Fruit fly (Drosophila melanogaster) whole organism, embryonic: Measurements from ENCODE around the gene Mtr3.

Experiments
- BtbVII ChIP-seq: fragments of 200-800 bp; sonication (Bioruptor generic); optimal IDR thresholded peaks from 3 replicates; lab custom pipeline; 2017; ENCODE audit warnings: missing biosample characterization, mild to moderate bottlenecking, missing genetic modification characterization
- C15 ChIP-seq: fragments of 200-800 bp; sonication (Bioruptor generic); IDR thresholded peaks from 3 replicates; pipeline ENCODE4 v1.3.6; 2022; ENCODE audit warnings: missing biosample characterization, missing genetic modification characterization
- CG10543 ChIP-seq: fragments of 200-800 bp; sonication (Bioruptor generic); optimal IDR thresholded peaks from 3 replicates; lab custom pipeline; 2017; ENCODE audit warnings: missing biosample characterization, mild to moderate bottlenecking, missing genetic modification characterization, moderate library complexity
- CG11085 ChIP-seq: fragments of 200-800 bp; sonication (Bioruptor generic); IDR thresholded peaks from 2 replicates; pipeline ENCODE4 v1.3.6; 2022; ENCODE audit warnings: missing biosample characterization, missing genetic modification characterization
- CG11456 ChIP-seq: fragments of 200-800 bp; sonication (Bioruptor generic); IDR thresholded peaks from 3 replicates; pipeline ENCODE4 v1.3.6; 2022; ENCODE audit warnings: missing biosample characterization, missing genetic modification characterization
- CG12104 ChIP-seq: fragments of 200-800 bp; sonication (Bioruptor generic); optimal IDR thresholded peaks from 3 replicates; lab custom pipeline; 2016; ENCODE audit warnings: missing biosample characterization, missing genetic modification characterization
- CG14710 ChIP-seq: fragments of 200-800 bp; sonication (Bioruptor generic); optimal IDR thresholded peaks from 3 replicates; lab custom pipeline; 2019; ENCODE audit warnings: missing biosample characterization, mild to moderate bottlenecking, missing genetic modification characterization, moderate library complexity
- CG15011 ChIP-seq: fragments of 200-800 bp; sonication (Bioruptor generic); optimal IDR thresholded peaks from 3 replicates; lab custom pipeline; 2018; ENCODE audit warnings: missing biosample characterization, mild to moderate bottlenecking, missing genetic modification characterization
- CG1602 ChIP-seq: fragments of 200-800 bp; sonication (Bioruptor generic); optimal IDR thresholded peaks from 3 replicates; lab custom pipeline; 2016; ENCODE audit warnings: missing biosample characterization, missing genetic modification characterization
- CG16813 ChIP-seq: fragments of 200-800 bp; sonication (Bioruptor generic); IDR thresholded peaks from 3 replicates; pipeline ENCODE4 v1.3.6; 2022; ENCODE audit warnings: missing biosample characterization, missing genetic modification characterization; ENCODE audit not compliant: partially characterized antibody
- CG17385 ChIP-seq: fragments of 200-800 bp; sonication (Bioruptor generic); optimal IDR thresholded peaks from 3 replicates; lab custom pipeline; 2018; ENCODE audit warnings: missing biosample characterization, mild to moderate bottlenecking, missing genetic modification characterization
- CG2199 ChIP-seq: fragments of 200-800 bp; sonication (Bioruptor generic); IDR thresholded peaks from 3 replicates; pipeline ENCODE4 v1.3.6; 2022; ENCODE audit warnings: missing biosample characterization, missing genetic modification characterization
- CG2889 ChIP-seq: fragments of 200-800 bp; sonication (Bioruptor generic); IDR thresholded peaks from 3 replicates; pipeline ENCODE4 v1.3.6; 2022; ENCODE audit warnings: missing biosample characterization, missing genetic modification characterization
- CG34224 ChIP-seq: fragments of 200-800 bp; sonication (Bioruptor generic); IDR thresholded peaks from 3 replicates; pipeline ENCODE4 v1.3.6; 2022; ENCODE audit warnings: missing biosample characterization, missing genetic modification characterization; ENCODE audit not compliant: partially characterized antibody
- CG34422 ChIP-seq: fragments of 200-800 bp; sonication (Bioruptor generic); IDR thresholded peaks from 3 replicates; pipeline ENCODE4 v1.3.6; 2022; ENCODE audit warnings: missing biosample characterization, missing genetic modification characterization
- CG3838 ChIP-seq: fragments of 200-800 bp; sonication (Bioruptor generic); optimal IDR thresholded peaks from 3 replicates; lab custom pipeline; 2016; ENCODE audit warnings: missing biosample characterization, missing genetic modification characterization
- CG4404 ChIP-seq: fragments of 200-800 bp; sonication (Bioruptor generic); IDR thresholded peaks from 2 replicates; pipeline ENCODE4 v1.3.6; 2022; ENCODE audit warnings: missing biosample characterization, missing genetic modification characterization
- CG4730 ChIP-seq: fragments of 200-800 bp; sonication (Bioruptor generic); IDR thresholded peaks from 2 replicates; pipeline ENCODE4 v1.3.6; 2022; ENCODE audit warnings: missing biosample characterization, missing genetic modification characterization
- CG7745 ChIP-seq: fragments of 200-800 bp; sonication (Bioruptor generic); optimal IDR thresholded peaks from 2 replicates; lab custom pipeline; 2018; ENCODE audit warnings: missing biosample characterization, mild to moderate bottlenecking, missing genetic modification characterization, moderate library complexity
- CG7987 ChIP-seq: fragments of 200-800 bp; sonication (Bioruptor generic); optimal IDR thresholded peaks from 2 replicates; lab custom pipeline; 2018; ENCODE audit warnings: missing biosample characterization, mild to moderate bottlenecking, missing genetic modification characterization, moderate library complexity
- CG8290 ChIP-seq, 3 experiments: fragments of 200-800 bp; sonication (Bioruptor generic); optimal IDR thresholded peaks; 2 replicates each; lab custom pipeline; 2016 to 2019; ENCODE audit warnings: missing biosample characterization in 3 of 3, missing genetic modification characterization in 3 of 3, mild to moderate bottlenecking in 2 of 3, moderate library complexity in 1 of 3
- CG8359 ChIP-seq: fragments of 200-800 bp; sonication (Bioruptor generic); optimal IDR thresholded peaks from 2 replicates; lab custom pipeline; 2017; ENCODE audit warnings: missing biosample characterization, mild to moderate bottlenecking, missing genetic modification characterization, borderline replicate concordance
- CG8944 ChIP-seq: fragments of 200-800 bp; sonication (Bioruptor generic); optimal IDR thresholded peaks from 3 replicates; lab custom pipeline; 2016; ENCODE audit warnings: missing biosample characterization, missing genetic modification characterization
- CHES-1-like ChIP-seq: fragments of 200-800 bp; sonication (Bioruptor generic); optimal IDR thresholded peaks from 2 replicates; lab custom pipeline; 2016; ENCODE audit warnings: missing biosample characterization, missing genetic modification characterization
- Deaf1 ChIP-seq: fragments of 200-800 bp; optimal IDR thresholded peaks from 3 replicates; lab custom pipeline; 2019; ENCODE audit warnings: missing biosample characterization, mild to moderate bottlenecking, missing genetic modification characterization, moderate library complexity
- Hr78 ChIP-seq, 2 experiments: fragments of 200-800 bp in 1 of 2; fragments of >200 bp in 1 of 2; sonication (Bioruptor generic) in 1 of 2; optimal IDR thresholded peaks; 2 replicates each; lab custom pipeline; 2017 to 2019; ENCODE audit warnings: missing biosample characterization in 2 of 2, missing genetic modification characterization in 2 of 2, mild to moderate bottlenecking in 1 of 2, moderate library complexity in 1 of 2
- Hsf ChIP-seq: fragments of 200-800 bp; sonication (Bioruptor generic); optimal IDR thresholded peaks from 3 replicates; lab custom pipeline; 2016; ENCODE audit warnings: missing biosample characterization, missing genetic modification characterization
- Lhr ChIP-seq: fragments of 200-800 bp; sonication (Bioruptor generic); optimal IDR thresholded peaks from 3 replicates; lab custom pipeline; 2017; ENCODE audit warnings: mild to moderate bottlenecking, missing biosample characterization, missing genetic modification reagents, missing genetic modification characterization
- Max ChIP-seq: fragments of 200-800 bp; sonication (Bioruptor generic); optimal IDR thresholded peaks from 2 replicates; lab custom pipeline; 2016; ENCODE audit warnings: missing biosample characterization, mild to moderate bottlenecking, missing genetic modification characterization
- NC2β ChIP-seq: fragments of 200-800 bp; sonication (Bioruptor generic); optimal IDR thresholded peaks from 2 replicates; lab custom pipeline; 2016; ENCODE audit warnings: missing biosample characterization, missing genetic modification characterization
- Nf-YA ChIP-seq: fragments of 200-800 bp; sonication (Bioruptor generic); IDR thresholded peaks from 2 replicates; pipeline ENCODE4 v1.3.6; 2022; ENCODE audit warnings: missing biosample characterization, missing genetic modification characterization
- Scr ChIP-seq: fragments of 200-800 bp; sonication (Bioruptor generic); IDR thresholded peaks from 2 replicates; pipeline ENCODE4 v1.3.6; 2022; ENCODE audit warnings: missing biosample characterization, missing genetic modification characterization; ENCODE audit not compliant: partially characterized antibody
- az2 ChIP-seq: fragments of 200-800 bp; sonication (Bioruptor generic); optimal IDR thresholded peaks from 3 replicates; lab custom pipeline; 2016; ENCODE audit warnings: missing biosample characterization, missing genetic modification characterization
- bowl ChIP-seq: fragments of 200-800 bp; sonication (Bioruptor generic); IDR thresholded peaks from 2 replicates; pipeline ENCODE4 v1.3.6; 2022; ENCODE audit warnings: missing biosample characterization, missing genetic modification characterization
- cg ChIP-seq: fragments of 200-800 bp; sonication (Bioruptor generic); optimal IDR thresholded peaks from 3 replicates; lab custom pipeline; 2019; ENCODE audit warnings: missing biosample characterization, mild to moderate bottlenecking, missing genetic modification characterization, moderate library complexity
- dimm ChIP-seq: fragments of 200-800 bp; sonication (Bioruptor generic); IDR thresholded peaks from 2 replicates; pipeline ENCODE4 v1.3.6; 2022; ENCODE audit warnings: missing biosample characterization, missing genetic modification characterization
- dm ChIP-seq: fragments of 200-800 bp; sonication (Bioruptor generic); optimal IDR thresholded peaks from 3 replicates; lab custom pipeline; 2016; ENCODE audit warnings: missing biosample characterization, missing genetic modification characterization
- eyg ChIP-seq: fragments of 200-800 bp; sonication (Bioruptor generic); optimal IDR thresholded peaks from 3 replicates; lab custom pipeline; 2016; ENCODE audit warnings: missing biosample characterization, missing genetic modification characterization
- fd96Cb ChIP-seq: fragments of 200-800 bp; sonication (Bioruptor generic); optimal IDR thresholded peaks from 2 replicates; lab custom pipeline; 2018; ENCODE audit warnings: missing biosample characterization, mild to moderate bottlenecking, missing genetic modification characterization, moderate library complexity
- jigr1 ChIP-seq: fragments of 200-800 bp; sonication (Bioruptor generic); IDR thresholded peaks from 3 replicates; pipeline ENCODE4 v1.3.6; 2022; ENCODE audit warnings: missing biosample characterization, missing genetic modification characterization
- jing ChIP-seq: fragments of 200-800 bp; sonication (Bioruptor generic); optimal IDR thresholded peaks from 2 replicates; lab custom pipeline; 2018; ENCODE audit warnings: missing biosample characterization, mild to moderate bottlenecking, missing genetic modification characterization
- jumu ChIP-seq: fragments of 200-800 bp; sonication (Bioruptor generic); optimal IDR thresholded peaks from 3 replicates; lab custom pipeline; 2016; ENCODE audit warnings: missing biosample characterization, missing genetic modification characterization
- otp ChIP-seq: fragments of 200-800 bp; sonication (Bioruptor generic); IDR thresholded peaks from 3 replicates; pipeline ENCODE4, ENCODE4 v1.3.6; 2022; ENCODE audit warnings: missing biosample characterization, missing genetic modification characterization
- p53 ChIP-seq: fragments of 200-800 bp; sonication (Bioruptor generic); optimal IDR thresholded peaks from 2 replicates; lab custom pipeline; 2016; ENCODE audit warnings: missing biosample characterization, missing genetic modification characterization
- pan ChIP-seq, 4 experiments: fragments of >200 bp in 3 of 4; fragments of 200-800 bp in 1 of 4; sonication (Bioruptor generic) in 1 of 4; optimal IDR thresholded peaks in 3 of 4; IDR thresholded peaks in 1 of 4; 2 replicates each; pipeline versions ENCODE4 v1.3.6 to Lab custom; 2017 to 2022; ENCODE audit warnings: missing biosample characterization in 2 of 4, missing genetic modification characterization in 2 of 4, mixed read lengths in 1 of 4
- pita ChIP-seq: fragments of 200-800 bp; sonication (Bioruptor generic); optimal IDR thresholded peaks from 2 replicates; lab custom pipeline; 2017; ENCODE audit warnings: missing biosample characterization, mild to moderate bottlenecking, missing genetic modification characterization
- trh ChIP-seq: fragments of 200-800 bp; sonication (Bioruptor generic); optimal IDR thresholded peaks from 2 replicates; lab custom pipeline; 2016; ENCODE audit warnings: missing biosample characterization, missing genetic modification characterization
- vfl ChIP-seq: fragments of 200-800 bp; sonication (Bioruptor generic); optimal IDR thresholded peaks from 2 replicates; lab custom pipeline; 2016; ENCODE audit warnings: missing biosample characterization, missing genetic modification characterization
- zf30C ChIP-seq: fragments of 200-800 bp; sonication (Bioruptor generic); optimal IDR thresholded peaks from 3 replicates; lab custom pipeline; 2018; ENCODE audit warnings: missing biosample characterization, mild to moderate bottlenecking, missing genetic modification characterization

Gene Mtr3

DNA sequence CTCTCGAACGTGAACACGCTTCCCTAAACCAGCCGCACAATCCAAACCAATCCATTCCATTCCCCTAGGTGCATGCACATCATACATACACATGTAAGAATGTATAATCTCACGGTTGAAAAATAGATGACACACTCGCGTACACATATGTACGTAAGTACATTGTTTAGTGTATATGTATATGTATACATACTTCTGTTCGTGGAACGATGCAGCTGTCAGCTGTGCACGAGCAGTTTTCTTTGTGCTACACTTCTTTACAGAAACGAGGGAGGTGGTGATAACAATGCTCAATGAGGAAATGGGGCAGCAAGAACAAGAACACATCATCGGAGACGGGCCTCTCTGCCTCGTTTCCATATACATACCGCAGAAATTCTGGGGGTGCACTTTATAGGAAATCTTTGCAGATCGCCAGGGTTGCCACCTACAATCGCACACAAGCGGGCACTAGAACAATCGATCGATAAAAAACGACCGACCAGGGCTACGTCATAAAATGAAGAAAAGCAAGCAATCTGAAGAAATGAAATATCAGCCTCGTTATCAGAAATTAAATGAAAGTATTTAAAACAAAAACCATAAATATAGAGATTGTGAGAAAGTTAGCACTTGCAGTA lies 14.1 kb downstream of the Mtr3 start (continued):
- TF ChIP-seq cg (peak; percentile 94), C15 (GFP tag; lab: Robert Waterston, UW) (no peak), CG2889 (GFP tag; lab: Robert Waterston, UW) (no peak), CG34224 (GFP tag; lab: Robert Waterston, UW) (no peak), CG4404 (GFP tag; lab: Robert Waterston, UW) (no peak), CG17385 (peak; percentile 73), jigr1 (GFP tag; lab: Robert Waterston, UW) (no peak), pita (no peak), bowl (GFP tag; lab: Robert Waterston, UW) (no peak), trh (no peak), Nf-YA (GFP tag; lab: Robert Waterston, UW) (no peak), CG34422 (GFP tag; lab: Robert Waterston, UW) (no peak), otp (GFP tag; lab: Robert Waterston, UW) (no peak), CG8359 (GFP tag; lab: Kevin White, UChicago) (no peak), dm (no peak), CG15011 (no peak), CG3838 (GFP tag; lab: Kevin White, UChicago) (no peak), Scr (peak; percentile 30; the same call in 1 of the 2 replicates), Lhr (GFP tag; lab: Kevin White, UChicago) (no peak), CG7987 (GFP tag; lab: Kevin White, UChicago) (peak; percentile 55), CG2199 (GFP tag; lab: Robert Waterston, UW) (peak; percentile 65; the same call in 1 of the 3 replicates), CG11085 (GFP tag; lab: Robert Waterston, UW) (no peak), eyg (no peak), CG4730 (GFP tag; lab: Robert Waterston, UW) (no peak), p53 (no peak), CG8290 (GFP tag; optimal IDR thresholded peaks at IDR 0.05; lab: Kevin White, UChicago) (no peak), CG8290 (tag; optimal IDR thresholded peaks at IDR 0.05; lab: Kevin White, UChicago) (peak in 1 of 2 experiments; percentile 42), CG7745 (tag; lab: Kevin White, UChicago) (no peak), vfl (GFP tag; lab: Kevin White, UChicago) (no peak), jumu (GFP tag; lab: Kevin White, UChicago) (no peak), dimm (GFP tag; lab: Robert Waterston, UW) (no peak), CG16813 (GFP tag; lab: Robert Waterston, UW) (no peak), CG11456 (GFP tag; lab: Robert Waterston, UW) (no peak), pan (optimal IDR thresholded peaks at IDR 0.05; lab: Kevin White, UChicago) (no peak), pan (GFP tag; optimal IDR thresholded peaks at IDR 0.05 in 1 of 2, IDR thresholded peaks at IDR 0.05 in 1 of 2) (no peak), zf30C (GFP tag; lab: Kevin White, UChicago) (no peak), Hsf (no peak), NC2β (GFP tag; lab: Kevin White, UChicago) (no peak)

DNA sequence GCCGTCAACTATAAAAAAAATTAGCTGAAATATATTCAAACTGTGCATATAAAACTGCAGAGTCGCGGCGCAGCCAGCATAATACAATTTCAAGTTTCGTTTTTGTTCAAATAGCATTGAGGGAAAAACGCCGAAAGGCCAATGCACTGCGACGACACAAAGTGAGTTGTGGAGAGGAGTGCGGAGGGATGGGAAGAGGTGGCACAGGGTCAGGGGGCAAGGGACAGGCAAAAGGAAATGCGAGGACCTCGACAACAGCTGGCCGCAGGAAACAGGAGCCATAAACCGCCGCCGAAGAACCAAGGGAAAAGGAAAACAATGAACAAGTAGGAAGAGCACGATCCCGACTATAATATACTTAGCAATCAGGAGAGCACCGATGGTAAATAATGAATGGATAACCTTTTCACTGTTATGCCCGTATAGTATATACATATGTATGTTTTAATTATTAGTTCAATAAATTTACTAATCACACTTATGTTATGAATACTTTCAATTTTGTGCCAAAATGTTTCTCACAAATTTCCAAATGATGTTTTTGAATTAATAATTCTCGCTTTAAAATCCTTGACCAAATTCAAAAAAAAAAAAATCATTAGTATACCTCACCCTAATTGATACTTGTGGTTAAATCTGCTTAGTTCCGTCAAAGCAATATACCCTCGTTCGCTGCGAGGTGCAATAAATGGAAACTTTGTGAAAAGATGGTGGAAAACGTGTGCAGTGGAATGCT lies 14.8 kb downstream of the Mtr3 start:
- TF ChIP-seq CG1602 (GFP tag; lab: Kevin White, UChicago) (peak; percentile 41), CG10543 (GFP tag; lab: Kevin White, UChicago) (no peak), Max (GFP tag; lab: Kevin White, UChicago) (peak; percentile 38), CG8944 (GFP tag; lab: Kevin White, UChicago) (no peak), pan (optimal IDR thresholded peaks at IDR 0.05; lab: Kevin White, UChicago) (peak in 1 of 2 experiments; percentile 73), pan (GFP tag; optimal IDR thresholded peaks at IDR 0.05 in 1 of 2, IDR thresholded peaks at IDR 0.05 in 1 of 2) (no peak), C15 (GFP tag; lab: Robert Waterston, UW) (no peak), az2 (GFP tag; lab: Kevin White, UChicago) (peak; percentile 49), CG14710 (peak; percentile 33), CG12104 (GFP tag; lab: Kevin White, UChicago) (no peak), fd96Cb (tag; lab: Kevin White, UChicago) (peak; percentile 19), CHES-1-like (GFP tag; lab: Kevin White, UChicago) (peak; percentile 9), BtbVII (GFP tag; lab: Kevin White, UChicago) (no peak), Hr78 (GFP tag; optimal IDR thresholded peaks at IDR 0.05; lab: Kevin White, UChicago) (peak in 1 of 2 experiments; percentile 12), jing (GFP tag; lab: Kevin White, UChicago) (no peak), Deaf1 (tag; lab: Kevin White, UChicago) (no peak)
